Fruit fly (Drosophila melanogaster): ENCODE measurements around the gene Fer2LCH.

- TF ChIP-seq h (GFP tag; optimal IDR thresholded peaks at IDR 0.05) (no peak), dsf (GFP tag; optimal IDR thresholded peaks at IDR 0.05; ENCODE audit: borderline replicate concordance) (no peak), Rel (GFP tag; optimal IDR thresholded peaks at IDR 0.05) (no peak), Rel (tag; optimal IDR thresholded peaks at IDR 0.05) (no peak), GATAd (GFP tag; optimal IDR thresholded peaks at IDR 0.05) (no peak)
Measured at dm6 chr3R:30354729-30355128, 32.9 kb upstream of the Fer2LCH start.

Data from whole organism, wandering third instar larva.